Fruit fly (Drosophila melanogaster) whole organism, embryonic: ENCODE data around the gene Cdk5alpha.

Experiments
- Awh ChIP-seq: fragments of 200-800 bp; sonication (Bioruptor generic); IDR thresholded peaks from 2 replicates; pipeline ENCODE4, ENCODE4 v1.3.6; 2022; ENCODE audit warnings: missing biosample characterization, missing genetic modification characterization
- BEAF-32 ChIP-seq: fragments of 200-800 bp; sonication (Bioruptor generic); optimal IDR thresholded peaks from 3 replicates; lab custom pipeline; 2017; ENCODE audit warnings: missing biosample characterization, missing genetic modification characterization, mild to moderate bottlenecking, moderate library complexity, missing genetic modification reagents
- Bdp1 ChIP-seq: fragments of 200-800 bp; sonication (Bioruptor generic); optimal IDR thresholded peaks from 3 replicates; lab custom pipeline; 2016; ENCODE audit warnings: missing biosample characterization, missing genetic modification characterization
- CG10321 ChIP-seq: fragments of 200-800 bp; sonication (Bioruptor generic); IDR thresholded peaks from 2 replicates; pipeline ENCODE4 v1.3.6; 2022; ENCODE audit warnings: missing biosample characterization, missing genetic modification characterization
- CG10565 ChIP-seq: fragments of 200-800 bp; sonication (Bioruptor generic); optimal IDR thresholded peaks from 3 replicates; lab custom pipeline; 2016; ENCODE audit warnings: missing biosample characterization, mild to moderate bottlenecking, missing genetic modification characterization
- CG12219 ChIP-seq: fragments of 200-800 bp; sonication (Bioruptor generic); optimal IDR thresholded peaks from 3 replicates; lab custom pipeline; 2018; ENCODE audit warnings: missing biosample characterization, mild to moderate bottlenecking, missing genetic modification characterization
- CG13123 ChIP-seq: fragments of 200-800 bp; sonication (Bioruptor generic); optimal IDR thresholded peaks from 2 replicates; lab custom pipeline; 2016; ENCODE audit warnings: missing biosample characterization, missing genetic modification characterization
- CG1647 ChIP-seq: fragments of 200-800 bp; sonication (Bioruptor generic); optimal IDR thresholded peaks from 3 replicates; lab custom pipeline; 2016; ENCODE audit warnings: missing biosample characterization, missing genetic modification characterization
- CG16863 ChIP-seq: fragments of 200-800 bp; sonication (Bioruptor generic); optimal IDR thresholded peaks from 3 replicates; lab custom pipeline; 2016; ENCODE audit warnings: missing biosample characterization, missing genetic modification characterization
- CG2116 ChIP-seq: fragments of 200-800 bp; sonication (Bioruptor generic); optimal IDR thresholded peaks from 3 replicates; lab custom pipeline; 2018; ENCODE audit warnings: missing biosample characterization, mild to moderate bottlenecking, missing genetic modification characterization
- CG32772 ChIP-seq: fragments of 200-800 bp; sonication (Bioruptor generic); IDR thresholded peaks from 2 replicates; pipeline ENCODE4 v1.3.6; 2022; ENCODE audit warnings: missing biosample characterization, missing genetic modification characterization
- CG33213 ChIP-seq: fragments of 200-800 bp; sonication (Bioruptor generic); optimal IDR thresholded peaks from 3 replicates; lab custom pipeline; 2016; ENCODE audit warnings: missing biosample characterization, missing genetic modification characterization
- CG34376 ChIP-seq: fragments of 200-800 bp; sonication (Bioruptor generic); optimal IDR thresholded peaks from 2 replicates; lab custom pipeline; 2018; ENCODE audit warnings: missing biosample characterization, mild to moderate bottlenecking, missing genetic modification characterization
- CG3838 ChIP-seq: fragments of 200-800 bp; sonication (Bioruptor generic); optimal IDR thresholded peaks from 3 replicates; lab custom pipeline; 2016; ENCODE audit warnings: missing biosample characterization, missing genetic modification characterization
- CG3995 ChIP-seq: fragments of 200-800 bp; sonication (Bioruptor generic); optimal IDR thresholded peaks from 3 replicates; lab custom pipeline; 2016; ENCODE audit warnings: missing biosample characterization, missing genetic modification characterization
- CG6254 ChIP-seq: fragments of 200-800 bp; sonication (Bioruptor generic); optimal IDR thresholded peaks from 3 replicates; lab custom pipeline; 2017; ENCODE audit warnings: mild to moderate bottlenecking, missing biosample characterization, missing genetic modification reagents, missing genetic modification characterization
- CG6791 ChIP-seq: fragments of 200-800 bp; sonication (Bioruptor generic); IDR thresholded peaks from 3 replicates; pipeline ENCODE4 v1.3.6; 2022; ENCODE audit warnings: missing biosample characterization, missing genetic modification characterization; ENCODE audit not compliant: partially characterized antibody
- CG7357 ChIP-seq: fragments of 200-800 bp; sonication (Bioruptor generic); IDR thresholded peaks from 3 replicates; pipeline ENCODE4 v1.3.6; 2022; ENCODE audit warnings: missing biosample characterization, missing genetic modification characterization
- CG7786 ChIP-seq: fragments of 200-800 bp; sonication (Bioruptor generic); optimal IDR thresholded peaks from 2 replicates; lab custom pipeline; 2016; ENCODE audit warnings: missing biosample characterization, missing genetic modification characterization
- CG9437 ChIP-seq: fragments of 200-800 bp; sonication (Bioruptor generic); optimal IDR thresholded peaks from 2 replicates; lab custom pipeline; 2018; ENCODE audit warnings: missing biosample characterization, mild to moderate bottlenecking, missing genetic modification characterization
- D19B ChIP-seq: fragments of 200-800 bp; sonication (Bioruptor generic); optimal IDR thresholded peaks from 2 replicates; lab custom pipeline; 2017; ENCODE audit warnings: missing biosample characterization, mild to moderate bottlenecking, missing genetic modification characterization
- Dip2 ChIP-seq: fragments of 200-800 bp; sonication (Bioruptor generic); IDR thresholded peaks from 2 replicates; pipeline ENCODE4 v1.3.6; 2022; ENCODE audit warnings: missing biosample characterization, missing genetic modification characterization
- ERR ChIP-seq: fragments of 200-800 bp; sonication (Bioruptor generic); optimal IDR thresholded peaks from 2 replicates; lab custom pipeline; 2016; ENCODE audit warnings: missing biosample characterization, missing genetic modification characterization
- Eip74EF ChIP-seq, 2 experiments: fragments of 200-800 bp in 1 of 2; fragments of >200 bp in 1 of 2; sonication (Bioruptor generic) in 1 of 2; optimal IDR thresholded peaks; 2 replicates each; lab custom pipeline; 2017 to 2019; ENCODE audit warnings: missing biosample characterization in 2 of 2, missing genetic modification characterization in 2 of 2, mild to moderate bottlenecking in 1 of 2, moderate library complexity in 1 of 2
- Fer2 ChIP-seq: fragments of 200-800 bp; sonication (Bioruptor generic); optimal IDR thresholded peaks from 2 replicates; lab custom pipeline; 2018; ENCODE audit warnings: missing biosample characterization, mild to moderate bottlenecking, missing genetic modification characterization, moderate library complexity
- HLH54F ChIP-seq: fragments of 200-800 bp; sonication (Bioruptor generic); optimal IDR thresholded peaks from 3 replicates; lab custom pipeline; 2016; ENCODE audit warnings: missing biosample characterization, missing genetic modification characterization
- HLHmδ ChIP-seq: fragments of 200-800 bp; sonication (Bioruptor generic); optimal IDR thresholded peaks from 2 replicates; lab custom pipeline; 2018; ENCODE audit warnings: missing biosample characterization, mild to moderate bottlenecking, missing genetic modification characterization, moderate library complexity
- MBD-R2 ChIP-seq: fragments of 200-800 bp; sonication (Bioruptor generic); IDR thresholded peaks from 2 replicates; pipeline ENCODE4 v1.3.6; 2022; ENCODE audit warnings: missing biosample characterization, missing genetic modification characterization
- Sox100B ChIP-seq: fragments of 200-800 bp; sonication (Bioruptor generic); optimal IDR thresholded peaks from 3 replicates; lab custom pipeline; 2018; ENCODE audit warnings: missing biosample characterization, mild to moderate bottlenecking, missing genetic modification characterization
- cato ChIP-seq: fragments of 200-800 bp; sonication (Bioruptor generic); optimal IDR thresholded peaks from 2 replicates; lab custom pipeline; 2016; ENCODE audit warnings: missing biosample characterization, missing genetic modification characterization, borderline replicate concordance
- caup ChIP-seq: fragments of 200-800 bp; sonication (Bioruptor generic); optimal IDR thresholded peaks from 3 replicates; lab custom pipeline; 2017; ENCODE audit warnings: missing biosample characterization, mild to moderate bottlenecking, missing genetic modification characterization, moderate library complexity; ENCODE audit not compliant: severe bottlenecking
- ci ChIP-seq: fragments of 200-800 bp; sonication (Bioruptor generic); IDR thresholded peaks from 3 replicates; pipeline ENCODE4 v1.3.6; 2022; ENCODE audit warnings: missing biosample characterization, missing genetic modification characterization
- da ChIP-seq: fragments of 200-800 bp; sonication (Bioruptor generic); optimal IDR thresholded peaks from 2 replicates; lab custom pipeline; 2016; ENCODE audit warnings: missing biosample characterization, missing genetic modification characterization
- dysf ChIP-seq: fragments of 200-800 bp; sonication (Bioruptor generic); IDR thresholded peaks from 3 replicates; pipeline ENCODE4 v1.3.6; 2022; ENCODE audit warnings: missing biosample characterization, missing genetic modification characterization
- gfzf ChIP-seq: fragments of 200-800 bp; sonication (Bioruptor generic); optimal IDR thresholded peaks from 2 replicates; lab custom pipeline; 2016; ENCODE audit warnings: missing biosample characterization, mild to moderate bottlenecking, missing genetic modification characterization, moderate library complexity
- gro ChIP-seq: fragments of 200-800 bp; sonication (Bioruptor generic); optimal IDR thresholded peaks from 2 replicates; lab custom pipeline; 2016; ENCODE audit warnings: missing biosample characterization, missing genetic modification characterization
- gt ChIP-seq: fragments of 200-800 bp; sonication (Bioruptor generic); IDR thresholded peaks from 2 replicates; pipeline ENCODE4 v1.3.6; 2022; ENCODE audit warnings: missing biosample characterization, missing genetic modification characterization
- ham ChIP-seq: fragments of 200-800 bp; sonication (Bioruptor generic); IDR thresholded peaks from 2 replicates; pipeline ENCODE4 v1.3.6; 2022; ENCODE audit warnings: missing biosample characterization, missing genetic modification characterization
- hbn ChIP-seq: fragments of 200-800 bp; sonication (Bioruptor generic); IDR thresholded peaks from 2 replicates; pipeline ENCODE4 v1.3.6; 2022; ENCODE audit warnings: missing biosample characterization, missing genetic modification characterization; ENCODE audit not compliant: partially characterized antibody
- hth ChIP-seq: fragments of >200 bp; optimal IDR thresholded peaks from 2 replicates; lab custom pipeline; 2017; ENCODE audit warnings: inconsistent platforms
- insv ChIP-seq, 2 experiments: fragments of 200-800 bp; sonication (Bioruptor generic); optimal IDR thresholded peaks; 3 replicates each; lab custom pipeline; 2016 to 2018; ENCODE audit warnings: missing biosample characterization in 2 of 2, missing genetic modification characterization in 2 of 2
- kah ChIP-seq: fragments of 200-800 bp; sonication (Bioruptor generic); optimal IDR thresholded peaks from 2 replicates; lab custom pipeline; 2018; ENCODE audit warnings: missing biosample characterization, mild to moderate bottlenecking, missing genetic modification characterization
- luna ChIP-seq: fragments of 200-800 bp; sonication (Bioruptor generic); optimal IDR thresholded peaks from 2 replicates; lab custom pipeline; 2016; ENCODE audit warnings: missing biosample characterization, missing genetic modification characterization
- mam ChIP-seq: fragments of 200-800 bp; sonication (Bioruptor generic); optimal IDR thresholded peaks from 3 replicates; lab custom pipeline; 2016; ENCODE audit warnings: missing biosample characterization, missing genetic modification characterization
- mld ChIP-seq: fragments of 200-800 bp; sonication (Bioruptor generic); IDR thresholded peaks from 3 replicates; pipeline ENCODE4 v1.3.6; 2022; ENCODE audit warnings: missing biosample characterization, missing genetic modification characterization; ENCODE audit not compliant: partially characterized antibody
- pum ChIP-seq: fragments of 200-800 bp; sonication (Bioruptor generic); optimal IDR thresholded peaks from 2 replicates; lab custom pipeline; 2016; ENCODE audit warnings: missing biosample characterization, missing genetic modification characterization
- ro ChIP-seq: fragments of 200-800 bp; sonication (Bioruptor generic); IDR thresholded peaks from 2 replicates; pipeline ENCODE4 v1.3.6; 2022; ENCODE audit warnings: missing biosample characterization, missing genetic modification characterization
- sens-2 ChIP-seq: fragments of 200-800 bp; sonication (Bioruptor generic); IDR thresholded peaks from 2 replicates; pipeline ENCODE4 v1.3.6; 2022; ENCODE audit warnings: missing biosample characterization, missing genetic modification characterization
- sim ChIP-seq: fragments of 200-800 bp; sonication (Bioruptor generic); IDR thresholded peaks from 2 replicates; pipeline ENCODE4 v1.3.6; 2022; ENCODE audit warnings: missing biosample characterization, missing genetic modification characterization
- sima ChIP-seq: fragments of 200-800 bp; sonication (Bioruptor generic); optimal IDR thresholded peaks from 2 replicates; lab custom pipeline; 2016; ENCODE audit warnings: missing biosample characterization, missing genetic modification characterization
- tll ChIP-seq, 2 experiments: fragments of 200-800 bp in 1 of 2; fragments of >200 bp in 1 of 2; sonication (Bioruptor generic) in 1 of 2; optimal IDR thresholded peaks; 2 replicates each; lab custom pipeline; 2017 to 2019; ENCODE audit warnings: missing biosample characterization in 2 of 2, missing genetic modification characterization in 2 of 2, mild to moderate bottlenecking in 1 of 2, moderate library complexity in 1 of 2

The Cdk5alpha gene

dm6 chr2L:10339212-10339721 lies 28.5 kb upstream of the Cdk5alpha start, which contains the start of gene SamDC (continued):
- no peak for TF ChIP-seq ERR (GFP tag; lab: Kevin White, UChicago)
- peak; percentile 60 for TF ChIP-seq CG2116 (GFP tag; lab: Kevin White, UChicago)
- TF ChIP-seq CG6791 (GFP tag; lab: Robert Waterston, UW) = peak; percentile 87
- no peak for TF ChIP-seq gt
- no peak for TF ChIP-seq D19B (GFP tag; lab: Kevin White, UChicago)
- TF ChIP-seq Eip74EF (GFP tag; optimal IDR thresholded peaks at IDR 0.05; lab: Kevin White, UChicago) = peak in 1 of 2 experiments; percentile 94
- no peak for TF ChIP-seq Awh (GFP tag; lab: Robert Waterston, UW)
- TF ChIP-seq CG1647 (GFP tag; lab: Kevin White, UChicago) = no peak
- TF ChIP-seq CG10565 = no peak
- TF ChIP-seq sima (GFP tag; lab: Kevin White, UChicago) = no peak
- peak; percentile 66; the same call in 2 of the 3 replicates for TF ChIP-seq ci
- peak; percentile 96 for TF ChIP-seq CG7357 (GFP tag; lab: Robert Waterston, UW)
- TF ChIP-seq cato = no peak
- TF ChIP-seq da (GFP tag; lab: Kevin White, UChicago) = no peak
- peak; percentile 35 for TF ChIP-seq gfzf
- no peak for TF ChIP-seq Fer2
- TF ChIP-seq caup = peak; percentile 45
- no peak for TF ChIP-seq ro (GFP tag; lab: Robert Waterston, UW)
- peak; percentile 23 for TF ChIP-seq HLH54F (GFP tag; lab: Kevin White, UChicago)
- no peak for TF ChIP-seq CG6254 (GFP tag; lab: Kevin White, UChicago)
- no peak for TF ChIP-seq sens-2
- TF ChIP-seq MBD-R2 (GFP tag; lab: Robert Waterston, UW) = peak; percentile 78
- TF ChIP-seq hbn = peak; percentile 54
- no peak for TF ChIP-seq CG32772 (GFP tag; lab: Robert Waterston, UW)
- TF ChIP-seq CG10321 (GFP tag; lab: Robert Waterston, UW) = no peak
- TF ChIP-seq Dip2 (GFP tag; lab: Robert Waterston, UW) = no peak
- peak; percentile 85 for TF ChIP-seq mld (GFP tag; lab: Robert Waterston, UW)
- TF ChIP-seq gro (GFP tag; lab: Kevin White, UChicago) = peak; percentile 52
- TF ChIP-seq CG13123 (GFP tag; lab: Kevin White, UChicago) = peak; percentile 12
- peak; percentile 59; the same call in 1 of the 3 replicates for TF ChIP-seq dysf (GFP tag; lab: Robert Waterston, UW)
- TF ChIP-seq insv (GFP tag; optimal IDR thresholded peaks at IDR 0.05; lab: Kevin White, UChicago) = peak in 1 of 2 experiments; percentile 31
- TF ChIP-seq ham (GFP tag; lab: Robert Waterston, UW) = no peak
- TF ChIP-seq pum (GFP tag; lab: Kevin White, UChicago) = no peak
- no peak for TF ChIP-seq kah (GFP tag; lab: Kevin White, UChicago)
- TF ChIP-seq HLHmδ (GFP tag; lab: Kevin White, UChicago) = peak; percentile 46
- TF ChIP-seq CG9437 (GFP tag; lab: Kevin White, UChicago) = peak; percentile 25
- peak; percentile 71 for TF ChIP-seq CG34376 (GFP tag; lab: Kevin White, UChicago)
- TF ChIP-seq Sox100B (GFP tag; lab: Kevin White, UChicago) = peak; percentile 17
- no peak for TF ChIP-seq tll (GFP tag; optimal IDR thresholded peaks at IDR 0.05; lab: Kevin White, UChicago)
- no peak for TF ChIP-seq CG12219
- TF ChIP-seq CG33213 (GFP tag; lab: Kevin White, UChicago) = peak; percentile 34
- no peak for TF ChIP-seq CG16863
- TF ChIP-seq Bdp1 = no peak
- TF ChIP-seq luna = no peak
- TF ChIP-seq CG7786 (GFP tag; lab: Kevin White, UChicago) = peak; percentile 16
- no peak for TF ChIP-seq hth (lab: Kevin White, UChicago)
- TF ChIP-seq mam (GFP tag; lab: Kevin White, UChicago) = peak; percentile 54
- no peak for TF ChIP-seq CG3838 (GFP tag; lab: Kevin White, UChicago)
- peak; percentile 8 for TF ChIP-seq CG3995 (GFP tag; lab: Kevin White, UChicago)
- peak; percentile 88 for TF ChIP-seq BEAF-32 (GFP tag; lab: Kevin White, UChicago)
- no peak for TF ChIP-seq sim (GFP tag; lab: Robert Waterston, UW)
